Fruit fly (Drosophila melanogaster): ENCODE results near the gene pum.
A peak's percentile ranks its signal among the peaks of the same experiment; 100 is the strongest.

pum gene

DNA sequence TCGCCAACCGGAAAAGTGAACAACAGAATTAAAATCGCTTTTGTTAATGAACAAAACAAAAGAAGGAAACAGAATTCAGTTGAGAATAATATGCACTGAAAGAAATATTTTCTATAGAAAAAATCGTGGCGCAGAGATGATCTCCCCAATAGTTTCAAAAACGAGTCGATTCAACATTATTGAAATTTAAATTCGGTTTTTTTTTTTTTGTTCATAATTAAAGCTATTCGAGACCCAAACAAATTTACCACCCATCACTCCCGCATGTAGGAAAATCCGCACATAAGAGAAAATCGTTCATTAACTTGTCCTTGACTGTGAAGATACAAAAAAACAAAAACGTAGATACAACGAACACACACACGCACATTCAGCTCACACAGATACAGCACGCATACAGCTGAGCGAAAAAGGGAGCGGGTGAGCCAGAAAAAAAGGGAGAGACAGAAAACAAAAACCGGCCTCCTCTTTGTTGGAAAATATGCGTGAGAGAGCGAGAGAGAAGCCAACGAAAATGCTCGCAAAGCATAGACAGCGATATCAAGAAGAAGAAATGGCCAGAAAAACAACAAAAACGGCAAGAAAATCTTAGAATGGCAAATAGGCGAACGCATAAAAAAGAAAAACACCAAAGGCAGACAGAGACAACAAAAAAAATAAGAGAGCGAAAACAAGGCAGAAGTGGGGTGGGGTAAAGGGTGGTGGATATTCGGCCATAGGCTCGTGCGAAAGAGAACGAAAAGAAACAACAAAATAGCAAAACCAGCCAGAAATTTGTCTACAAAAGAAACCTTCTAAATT, 17.2 kb downstream of the pum start (continued):
- TF ChIP-seq Ssrp (tag; optimal IDR thresholded peaks at IDR 0.05) = no peak
- no peak for TF ChIP-seq aop (GFP tag; IDR thresholded peaks at IDR 0.05)
- TF ChIP-seq crp (GFP tag; optimal IDR thresholded peaks at IDR 0.05) = no peak
- peak; percentile 61 for TF ChIP-seq CG7786 (GFP tag; optimal IDR thresholded peaks at IDR 0.05)
- TF ChIP-seq sens-2 (GFP tag; IDR thresholded peaks at IDR 0.05) = no peak
- peak; percentile 14 for TF ChIP-seq CG12391 (tag; optimal IDR thresholded peaks at IDR 0.05)
- TF ChIP-seq CG7271 (tag; optimal IDR thresholded peaks at IDR 0.05) = no peak
- TF ChIP-seq dm (GFP tag; optimal IDR thresholded peaks at IDR 0.05) = no peak
- TF ChIP-seq CG13296 (GFP tag; optimal IDR thresholded peaks at IDR 0.05) = no peak
- TF ChIP-seq CG1647 (GFP tag; optimal IDR thresholded peaks at IDR 0.05) = no peak
- TF ChIP-seq wdn (GFP tag; IDR thresholded peaks at IDR 0.05) = peak; percentile 45; the same call in 1 of the 2 replicates
- no peak for TF ChIP-seq H15 (GFP tag; IDR thresholded peaks at IDR 0.05)
- no peak for TF ChIP-seq CG33213 (GFP tag; optimal IDR thresholded peaks at IDR 0.05)
- no peak for TF ChIP-seq vfl (GFP tag; optimal IDR thresholded peaks at IDR 0.05)
- TF ChIP-seq cato (GFP tag; optimal IDR thresholded peaks at IDR 0.05; ENCODE audit: borderline replicate concordance) = no peak
- TF ChIP-seq Opbp (GFP tag; IDR thresholded peaks at IDR 0.05; ENCODE audit: partially characterized antibody) = no peak
- peak; percentile 17; the same call in 1 of the 2 replicates for TF ChIP-seq Bgb (GFP tag; IDR thresholded peaks at IDR 0.05; ENCODE audit: partially characterized antibody)
- TF ChIP-seq CG12769 (tag; optimal IDR thresholded peaks at IDR 0.05) = peak; percentile 40
- peak; percentile 75 for TF ChIP-seq sd (tag; optimal IDR thresholded peaks at IDR 0.05)
- TF ChIP-seq CG15479 (GFP tag; optimal IDR thresholded peaks at IDR 0.05) = peak; percentile 8
- no peak for TF ChIP-seq E2f2 (GFP tag; IDR thresholded peaks at IDR 0.05)
- no peak for TF ChIP-seq D (optimal IDR thresholded peaks at IDR 0.05)
- no peak for TF ChIP-seq D (GFP tag; optimal IDR thresholded peaks at IDR 0.05)
- no peak for TF ChIP-seq Abd-B (GFP tag; optimal IDR thresholded peaks at IDR 0.05)
- TF ChIP-seq cg (GFP tag; optimal IDR thresholded peaks at IDR 0.05) = peak; percentile 89
- TF ChIP-seq CG18764 (GFP tag; optimal IDR thresholded peaks at IDR 0.05) = no peak
- no peak for TF ChIP-seq CG10147 (GFP tag; optimal IDR thresholded peaks at IDR 0.05)
- TF ChIP-seq eyg (GFP tag; optimal IDR thresholded peaks at IDR 0.05) = peak; percentile 66
- TF ChIP-seq CG16815 (GFP tag; optimal IDR thresholded peaks at IDR 0.05) = no peak
- TF ChIP-seq Ravus (GFP tag; IDR thresholded peaks at IDR 0.05) = no peak
- no peak for TF ChIP-seq CG15601 (tag; optimal IDR thresholded peaks at IDR 0.05)
- TF ChIP-seq dan (GFP tag; IDR thresholded peaks at IDR 0.05) = no peak
- no peak for TF ChIP-seq CG7963 (GFP tag; IDR thresholded peaks at IDR 0.05; ENCODE audit: partially characterized antibody)
- TF ChIP-seq exex (tag; optimal IDR thresholded peaks at IDR 0.05) = no peak
- 0 out of 3 replicates have a peak, but pooled peaks have one; percentile 19 for TF ChIP-seq CG7357 (GFP tag; IDR thresholded peaks at IDR 0.05)
- TF ChIP-seq CG13123 (GFP tag; optimal IDR thresholded peaks at IDR 0.05) = no peak
- no peak for TF ChIP-seq ham (GFP tag; IDR thresholded peaks at IDR 0.05)
- TF ChIP-seq pita (GFP tag; optimal IDR thresholded peaks at IDR 0.05) = no peak
- no peak for TF ChIP-seq Dll (GFP tag; IDR thresholded peaks at IDR 0.05; ENCODE audit: partially characterized antibody)
- no peak for TF ChIP-seq wor (GFP tag; IDR thresholded peaks at IDR 0.05)
- peak; percentile 73 to 95 for TF ChIP-seq Trl (optimal IDR thresholded peaks at IDR 0.05)
- TF ChIP-seq Trl (GFP tag; optimal IDR thresholded peaks at IDR 0.05) = peak; percentile 7
- TF ChIP-seq CoRest (tag; optimal IDR thresholded peaks at IDR 0.05) = peak; percentile 12
- TF ChIP-seq HLH54F (GFP tag; optimal IDR thresholded peaks at IDR 0.05) = peak; percentile 59
- TF ChIP-seq gsb-n (tag; optimal IDR thresholded peaks at IDR 0.05) = no peak
- TF ChIP-seq tna (GFP tag; IDR thresholded peaks at IDR 0.05; ENCODE audit: partially characterized antibody) = no peak
- no peak for TF ChIP-seq CG14667 (GFP tag; IDR thresholded peaks at IDR 0.05)
- no peak for TF ChIP-seq mirr (GFP tag; optimal IDR thresholded peaks at IDR 0.05)
- no peak for TF ChIP-seq gcm2 (GFP tag; optimal IDR thresholded peaks at IDR 0.05)
